Worm (Caenorhabditis elegans): ENCODE data around the gene marg-1.
A peak's percentile ranks its signal among the peaks of the same experiment; 100 is the strongest.

Gene marg-1

DNA sequence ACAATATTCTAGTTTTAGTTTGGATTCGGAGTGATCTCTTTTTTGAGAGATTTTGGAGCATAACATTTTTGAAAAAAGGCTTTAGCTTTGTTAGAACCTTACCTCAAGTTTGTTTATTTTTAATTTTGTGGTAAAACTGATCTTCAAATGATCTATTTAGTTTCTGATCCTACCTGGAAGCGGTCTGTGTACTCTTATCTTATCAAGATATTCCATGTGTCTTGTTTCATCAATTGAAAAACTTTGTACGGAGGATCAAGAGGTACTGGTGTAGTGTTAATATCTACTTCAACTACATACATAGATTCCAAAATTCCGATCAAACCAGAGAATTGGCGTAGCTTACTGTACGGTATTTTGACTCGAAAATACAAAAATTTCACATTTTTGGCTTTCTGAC is 25.2 kb downstream of the marg-1 start:
- TF ChIP-seq med-1 (GFP tag; optimal IDR thresholded peaks at IDR 0.05; ENCODE audit: insufficient read depth): no peak
- TF ChIP-seq flt-1 (GFP tag; IDR thresholded peaks at IDR 0.05): no peak
- TF ChIP-seq ztf-29 (GFP tag; IDR thresholded peaks at IDR 0.05): no peak
- no peak for TF ChIP-seq tab-1 (GFP tag; IDR thresholded peaks at IDR 0.05)
- TF ChIP-seq T22C8.4 (GFP tag; IDR thresholded peaks at IDR 0.05): no peak
- no peak for TF ChIP-seq ztf-23 (GFP tag; IDR thresholded peaks at IDR 0.05)
- TF ChIP-seq cog-1 (tag; optimal IDR thresholded peaks at IDR 0.05): no peak
- TF ChIP-seq ref-1 (GFP tag; conservative IDR thresholded peaks at IDR 0.05): no peak
- TF ChIP-seq klf-2 (GFP tag; conservative IDR thresholded peaks at IDR 0.05): no peak

DNA sequence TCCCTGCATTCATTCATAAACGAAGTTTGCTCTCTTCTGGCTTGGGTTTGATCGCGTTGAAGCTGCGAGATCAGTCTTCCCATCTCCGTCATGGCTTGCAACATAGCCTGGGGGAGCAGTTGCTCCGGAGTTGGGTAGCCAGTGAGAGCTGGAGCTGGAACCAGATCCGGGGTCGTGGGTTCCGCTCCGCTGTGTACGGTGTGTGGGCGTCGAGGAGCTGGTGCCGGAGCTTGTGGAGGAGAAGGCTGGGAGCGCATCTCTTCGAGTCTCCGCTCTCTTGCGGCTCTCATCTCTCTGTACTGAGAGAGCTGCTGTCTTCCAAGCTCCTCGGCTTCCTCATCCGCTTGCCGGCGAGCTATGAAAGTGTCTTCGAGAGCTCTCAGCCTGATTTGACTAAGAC is 28.5 kb downstream of the marg-1 start:
- TF ChIP-seq tab-1 (GFP tag; IDR thresholded peaks at IDR 0.05) (0 out of 2 replicates have a peak, but pooled peaks have one; percentile 11), ref-1 (GFP tag; conservative IDR thresholded peaks at IDR 0.05) (no peak), med-1 (GFP tag; optimal IDR thresholded peaks at IDR 0.05; ENCODE audit: insufficient read depth) (no peak), T22C8.4 (GFP tag; IDR thresholded peaks at IDR 0.05) (no peak), flt-1 (GFP tag; IDR thresholded peaks at IDR 0.05) (no peak)

ce11 chrX:3751370-3751769 is 29.6 kb downstream of the marg-1 start:
- TF ChIP-seq cog-1 (tag; optimal IDR thresholded peaks at IDR 0.05) (no peak), ztf-29 (GFP tag; IDR thresholded peaks at IDR 0.05) (no peak)

DNA sequence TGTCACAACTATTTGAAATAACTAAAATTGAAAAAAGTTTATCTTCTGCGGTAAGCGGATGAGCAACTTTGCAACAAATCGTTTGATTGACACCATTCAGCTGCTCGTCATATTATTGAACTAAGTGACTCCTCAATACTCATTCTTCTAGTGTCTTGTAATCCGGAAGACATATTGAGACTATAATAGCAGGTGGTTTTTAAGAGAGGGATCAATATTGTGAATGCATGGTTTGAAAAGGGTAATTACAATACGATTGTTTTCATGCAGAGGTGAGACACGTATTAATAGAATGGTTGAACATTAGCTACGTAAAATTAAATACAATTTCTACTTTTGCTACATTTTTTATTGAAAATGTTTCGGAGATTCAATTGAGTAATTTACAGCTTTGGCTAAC is 37.8 kb downstream of the marg-1 start:
- TF ChIP-seq ztf-23 (GFP tag; IDR thresholded peaks at IDR 0.05) (no peak), tab-1 (GFP tag; IDR thresholded peaks at IDR 0.05) (no peak), flt-1 (GFP tag; IDR thresholded peaks at IDR 0.05) (no peak), T22C8.4 (GFP tag; IDR thresholded peaks at IDR 0.05) (no peak), ztf-29 (GFP tag; IDR thresholded peaks at IDR 0.05) (no peak), ref-1 (GFP tag; conservative IDR thresholded peaks at IDR 0.05) (no peak), med-1 (GFP tag; optimal IDR thresholded peaks at IDR 0.05; ENCODE audit: insufficient read depth) (no peak), cog-1 (tag; optimal IDR thresholded peaks at IDR 0.05) (no peak), klf-2 (GFP tag; conservative IDR thresholded peaks at IDR 0.05) (no peak)

DNA sequence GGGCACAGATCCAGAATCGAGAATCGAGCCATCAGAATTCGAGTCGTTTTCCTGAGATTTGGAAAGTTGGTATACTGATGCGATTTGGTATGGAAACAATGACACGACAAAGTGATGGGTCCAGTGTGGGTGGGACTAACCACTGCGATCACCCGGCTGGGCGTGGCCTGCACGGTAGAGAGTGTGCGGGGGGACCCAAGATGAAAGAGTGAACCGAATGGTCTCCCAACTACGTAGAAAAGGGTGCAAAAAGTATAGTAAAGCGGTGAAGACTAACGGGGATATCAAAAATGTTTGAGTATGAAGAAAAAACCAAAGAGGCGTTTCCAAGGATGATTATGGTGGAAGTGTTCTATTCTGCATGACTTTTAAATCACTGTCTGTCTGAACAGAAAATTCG is 38.7 kb downstream of the marg-1 start, which contains the start of gene fkh-2:
TSS of gene fkh-2 (minus strand) at position 101 of the 400 bp plus-strand sequence.
- TF ChIP-seq ztf-29 (GFP tag; IDR thresholded peaks at IDR 0.05) (no peak), med-1 (GFP tag; optimal IDR thresholded peaks at IDR 0.05; ENCODE audit: insufficient read depth) (no peak), ref-1 (GFP tag; conservative IDR thresholded peaks at IDR 0.05) (no peak), T22C8.4 (GFP tag; IDR thresholded peaks at IDR 0.05) (no peak), klf-2 (GFP tag; conservative IDR thresholded peaks at IDR 0.05) (no peak), tab-1 (GFP tag; IDR thresholded peaks at IDR 0.05) (no peak), flt-1 (GFP tag; IDR thresholded peaks at IDR 0.05) (no peak), cog-1 (tag; optimal IDR thresholded peaks at IDR 0.05) (no peak), ztf-23 (GFP tag; IDR thresholded peaks at IDR 0.05) (no peak)

- TF ChIP-seq ref-1 (GFP tag; conservative IDR thresholded peaks at IDR 0.05): no peak
- TF ChIP-seq ztf-23 (GFP tag; IDR thresholded peaks at IDR 0.05): no peak
- TF ChIP-seq med-1 (GFP tag; optimal IDR thresholded peaks at IDR 0.05; ENCODE audit: insufficient read depth): no peak
- TF ChIP-seq klf-2 (GFP tag; conservative IDR thresholded peaks at IDR 0.05): no peak
- TF ChIP-seq T22C8.4 (GFP tag; IDR thresholded peaks at IDR 0.05): no peak
- no peak for TF ChIP-seq cog-1 (tag; optimal IDR thresholded peaks at IDR 0.05)
- TF ChIP-seq tab-1 (GFP tag; IDR thresholded peaks at IDR 0.05): no peak
- no peak for TF ChIP-seq ztf-29 (GFP tag; IDR thresholded peaks at IDR 0.05)
- TF ChIP-seq flt-1 (GFP tag; IDR thresholded peaks at IDR 0.05): no peak
Measured at ce11 chrX:3738617-3739016, 42.3 kb downstream of the marg-1 start.

- TF ChIP-seq ref-1 (GFP tag; conservative IDR thresholded peaks at IDR 0.05): no peak
- no peak for TF ChIP-seq ztf-23 (GFP tag; IDR thresholded peaks at IDR 0.05)
- TF ChIP-seq T22C8.4 (GFP tag; IDR thresholded peaks at IDR 0.05): no peak
- no peak for TF ChIP-seq klf-2 (GFP tag; conservative IDR thresholded peaks at IDR 0.05)
- no peak for TF ChIP-seq flt-1 (GFP tag; IDR thresholded peaks at IDR 0.05)
- TF ChIP-seq ztf-29 (GFP tag; IDR thresholded peaks at IDR 0.05): no peak
- TF ChIP-seq tab-1 (GFP tag; IDR thresholded peaks at IDR 0.05): no peak
- TF ChIP-seq med-1 (GFP tag; optimal IDR thresholded peaks at IDR 0.05; ENCODE audit: insufficient read depth): no peak
- TF ChIP-seq cog-1 (tag; optimal IDR thresholded peaks at IDR 0.05): no peak
Measured at ce11 chrX:3733732-3734131, 47.2 kb downstream of the marg-1 start, which contains the start of gene tag-18. Gene tag-18 (minus strand): TSS chrX:3734036.

- TF ChIP-seq med-1 (GFP tag; optimal IDR thresholded peaks at IDR 0.05; ENCODE audit: insufficient read depth): no peak
- TF ChIP-seq cog-1 (tag; optimal IDR thresholded peaks at IDR 0.05): no peak
- TF ChIP-seq ztf-29 (GFP tag; IDR thresholded peaks at IDR 0.05): no peak
- TF ChIP-seq ztf-23 (GFP tag; IDR thresholded peaks at IDR 0.05): no peak
- no peak for TF ChIP-seq tab-1 (GFP tag; IDR thresholded peaks at IDR 0.05)
- no peak for TF ChIP-seq T22C8.4 (GFP tag; IDR thresholded peaks at IDR 0.05)
- no peak for TF ChIP-seq klf-2 (GFP tag; conservative IDR thresholded peaks at IDR 0.05)
- no peak for TF ChIP-seq flt-1 (GFP tag; IDR thresholded peaks at IDR 0.05)
- no peak for TF ChIP-seq ref-1 (GFP tag; conservative IDR thresholded peaks at IDR 0.05)
Measured at ce11 chrX:3733321-3733720, 47.6 kb downstream of the marg-1 start.

DNA sequence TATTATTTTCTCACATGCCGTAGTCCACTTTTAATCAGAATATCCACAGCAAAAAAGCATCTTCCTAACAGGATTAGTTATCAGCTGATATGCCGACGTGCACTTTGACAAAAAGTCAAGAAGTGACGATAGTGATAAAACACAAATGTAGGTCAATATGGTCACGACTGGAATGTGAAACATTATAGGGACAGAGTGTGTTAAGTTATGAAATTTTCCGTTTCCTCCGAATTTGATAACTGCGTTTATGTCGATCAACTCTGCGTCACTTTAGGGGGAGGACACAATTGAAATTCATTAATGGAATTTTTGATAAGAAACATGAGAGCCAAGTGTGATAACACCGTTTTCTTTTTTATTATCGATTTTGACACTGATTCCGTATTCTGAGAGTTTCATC is 52.0 kb downstream of the marg-1 start, which contains the start of gene aex-4:
TSS of gene aex-4 (plus strand) at position 312 of the 400 bp plus-strand sequence.
- TF ChIP-seq ztf-23 (GFP tag; IDR thresholded peaks at IDR 0.05) (no peak), ref-1 (GFP tag; conservative IDR thresholded peaks at IDR 0.05) (no peak), klf-2 (GFP tag; conservative IDR thresholded peaks at IDR 0.05) (no peak), tab-1 (GFP tag; IDR thresholded peaks at IDR 0.05) (no peak), cog-1 (tag; optimal IDR thresholded peaks at IDR 0.05) (no peak), ztf-29 (GFP tag; IDR thresholded peaks at IDR 0.05) (no peak), T22C8.4 (GFP tag; IDR thresholded peaks at IDR 0.05) (no peak), med-1 (GFP tag; optimal IDR thresholded peaks at IDR 0.05; ENCODE audit: insufficient read depth) (no peak), flt-1 (GFP tag; IDR thresholded peaks at IDR 0.05) (no peak)
